Worm (Caenorhabditis elegans): ENCODE data around the gene C37C3.9.

The C37C3.9 gene

DNA sequence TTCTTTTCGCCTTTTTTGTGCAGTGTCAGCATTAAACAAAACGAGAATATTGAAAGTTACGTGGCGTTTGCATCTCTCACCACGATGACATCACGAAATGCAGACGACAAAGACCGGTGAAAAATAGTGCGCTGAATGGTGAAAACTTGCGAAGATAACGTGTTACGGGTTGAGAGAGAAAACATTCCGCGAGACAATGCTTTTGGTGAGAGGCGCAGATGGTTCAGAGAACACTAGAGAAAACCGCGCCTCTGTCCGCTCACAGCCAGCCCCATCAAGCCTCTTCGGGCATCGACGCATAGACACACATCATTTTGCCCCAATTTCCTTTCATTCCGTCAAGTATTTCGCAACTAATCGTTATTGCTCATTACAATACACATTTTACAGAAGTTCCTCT lies at the start of gene C37C3.9, which contains the start of gene C37C3.18 (continued):
- TF ChIP-seq egl-27 (tag; optimal IDR thresholded peaks at IDR 0.05) (peak; percentile 5 to 15), ceh-90 (tag; optimal IDR thresholded peaks at IDR 0.05) (no peak), swsn-7 (tag; optimal IDR thresholded peaks at IDR 0.05) (peak; percentile 81), nhr-76 (tag; optimal IDR thresholded peaks at IDR 0.05) (no peak), unc-98 (GFP tag; IDR thresholded peaks at IDR 0.05) (no peak), pag-3 (tag; optimal IDR thresholded peaks at IDR 0.05; ENCODE audit: borderline replicate concordance, insufficient read depth) (no peak), ceh-88 (GFP tag; IDR thresholded peaks at IDR 0.05) (peak; percentile 29; the same call in 1 of the 2 replicates), snu-23 (GFP tag; optimal IDR thresholded peaks at IDR 0.05) (peak; percentile 89), lin-14 (GFP tag; optimal IDR thresholded peaks at IDR 0.05) (peak; percentile 92), irx-1 (tag; optimal IDR thresholded peaks at IDR 0.05) (peak; percentile 14), snpc-4 (tag; optimal IDR thresholded peaks at IDR 0.05) (peak; percentile 60), tlp-1 (tag; optimal IDR thresholded peaks at IDR 0.05) (no peak), elt-3 (tag; optimal IDR thresholded peaks at IDR 0.05) (peak in 1 of 6 experiments; percentile 47), lin-39 (tag; optimal IDR thresholded peaks at IDR 0.05) (no peak), fkh-4 (tag; optimal IDR thresholded peaks at IDR 0.05; ENCODE audit: borderline replicate concordance) (no peak), alr-1 (tag; optimal IDR thresholded peaks at IDR 0.05; ENCODE audit: borderline replicate concordance) (no peak), nhr-84 (tag; optimal IDR thresholded peaks at IDR 0.05) (no peak), C04F5.9 (tag; optimal IDR thresholded peaks at IDR 0.05) (no peak), blmp-1 (tag; optimal IDR thresholded peaks at IDR 0.05) (peak; percentile 77), mef-2 (tag; optimal IDR thresholded peaks at IDR 0.05) (no peak), nhr-71 (tag; optimal IDR thresholded peaks at IDR 0.05) (peak; percentile 90), xbp-1 (tag; optimal IDR thresholded peaks at IDR 0.05) (peak; percentile 85), Y116A8C.19 (tag; optimal IDR thresholded peaks at IDR 0.05; ENCODE audit: borderline replicate concordance) (no peak), C16A3.4 (tag; optimal IDR thresholded peaks at IDR 0.05) (peak; percentile 82), elt-2 (tag; optimal IDR thresholded peaks at IDR 0.05) (peak; percentile 58), ceh-63 (GFP tag; optimal IDR thresholded peaks at IDR 0.05) (no peak), fkh-8 (tag; optimal IDR thresholded peaks at IDR 0.05) (peak; percentile 87), unc-30 (tag; optimal IDR thresholded peaks at IDR 0.05) (no peak), mdl-1 (tag; optimal IDR thresholded peaks at IDR 0.05) (peak in 1 of 2 experiments; percentile 84), isw-1 (GFP tag; IDR thresholded peaks at IDR 0.05) (peak; percentile 77), nhr-237 (tag; optimal IDR thresholded peaks at IDR 0.05) (peak; percentile 61), ama-1 (optimal IDR thresholded peaks at IDR 0.05) (no peak)

DNA sequence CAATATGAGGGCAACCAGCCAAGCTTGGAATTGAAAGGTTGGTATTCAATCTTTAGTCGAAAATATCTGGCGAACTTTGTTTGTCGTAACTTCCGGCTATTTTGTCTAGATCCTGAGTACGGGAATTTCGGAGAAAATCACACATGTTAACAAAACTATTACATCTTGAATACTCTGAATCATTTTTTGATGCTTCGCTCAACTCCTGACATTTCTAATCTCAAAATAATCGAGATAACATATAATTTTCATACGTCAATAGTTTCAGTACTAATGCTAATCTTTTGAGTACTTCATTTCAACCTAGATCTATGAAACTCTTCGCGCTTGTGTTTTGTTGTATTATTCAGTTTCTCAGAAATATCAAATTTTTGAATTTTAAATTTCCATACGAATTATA lies 46.7 kb upstream of the C37C3.9 start:
- TF ChIP-seq dsc-1 (tag; optimal IDR thresholded peaks at IDR 0.05) = peak; percentile 43
- TF ChIP-seq hlh-17 (GFP tag; optimal IDR thresholded peaks at IDR 0.05; ENCODE audit: borderline replicate concordance) = no peak
- no peak for TF ChIP-seq ceh-90 (tag; optimal IDR thresholded peaks at IDR 0.05)
- TF ChIP-seq ces-1 (GFP tag; optimal IDR thresholded peaks at IDR 0.05) = no peak
- no peak for TF ChIP-seq ztf-11 (tag; optimal IDR thresholded peaks at IDR 0.05)
- no peak for TF ChIP-seq ama-1 (optimal IDR thresholded peaks at IDR 0.05)
- peak; percentile 9 for TF ChIP-seq nhr-47 (tag; optimal IDR thresholded peaks at IDR 0.05)
- peak; percentile 25 for TF ChIP-seq nhr-11 (tag; optimal IDR thresholded peaks at IDR 0.05)
- TF ChIP-seq unc-86 (tag; optimal IDR thresholded peaks at IDR 0.05) = no peak
- TF ChIP-seq hlh-4 (tag; optimal IDR thresholded peaks at IDR 0.05) = no peak
- TF ChIP-seq fkh-8 (tag; optimal IDR thresholded peaks at IDR 0.05) = peak; percentile 78
- peak; percentile 63 for TF ChIP-seq nhr-71 (tag; optimal IDR thresholded peaks at IDR 0.05)
- peak; percentile 47 for TF ChIP-seq sox-4 (tag; optimal IDR thresholded peaks at IDR 0.05)

DNA sequence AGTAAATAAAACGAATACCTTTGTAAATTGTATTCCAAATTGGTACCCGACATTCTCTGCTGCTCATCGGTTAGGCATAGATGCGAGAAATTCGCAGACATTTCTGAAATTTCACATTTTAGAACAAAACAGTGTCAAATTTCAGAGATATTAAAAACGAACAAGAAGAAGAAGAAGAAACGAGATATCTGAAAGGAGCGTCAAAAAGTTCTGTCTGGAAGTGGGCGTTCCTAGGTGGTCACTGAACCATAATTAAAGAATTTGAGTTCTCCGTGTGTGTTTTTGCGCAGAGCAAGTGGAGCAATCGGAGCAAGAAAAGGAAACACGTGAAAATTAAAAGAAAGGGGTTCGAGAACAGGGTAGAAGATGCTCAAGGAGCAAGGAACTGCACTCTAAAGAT lies 45.3 kb upstream of the C37C3.9 start, which contains the start of gene F40A3.7:
TSS of gene F40A3.7 (minus strand) at position 101 of the 400 bp plus-strand sequence.
- TF ChIP-seq nhr-11 (tag; optimal IDR thresholded peaks at IDR 0.05) (no peak), fkh-4 (tag; optimal IDR thresholded peaks at IDR 0.05; ENCODE audit: borderline replicate concordance) (no peak), pag-3 (tag; optimal IDR thresholded peaks at IDR 0.05; ENCODE audit: borderline replicate concordance, insufficient read depth) (no peak), tbx-2 (tag; optimal IDR thresholded peaks at IDR 0.05) (no peak), alr-1 (tag; optimal IDR thresholded peaks at IDR 0.05; ENCODE audit: borderline replicate concordance) (no peak), grh-1 (GFP tag; IDR thresholded peaks at IDR 0.05) (no peak), lin-14 (GFP tag; optimal IDR thresholded peaks at IDR 0.05) (no peak), fos-1 (tag; optimal IDR thresholded peaks at IDR 0.05) (no peak), ceh-90 (tag; optimal IDR thresholded peaks at IDR 0.05) (no peak), hlh-17 (GFP tag; optimal IDR thresholded peaks at IDR 0.05; ENCODE audit: borderline replicate concordance) (no peak), blmp-1 (tag; optimal IDR thresholded peaks at IDR 0.05) (no peak), isw-1 (GFP tag; IDR thresholded peaks at IDR 0.05) (no peak), egl-27 (tag; optimal IDR thresholded peaks at IDR 0.05) (no peak), jun-1 (tag; optimal IDR thresholded peaks at IDR 0.05) (no peak), mdl-1 (tag; optimal IDR thresholded peaks at IDR 0.05) (no peak), sup-37 (GFP tag; optimal IDR thresholded peaks at IDR 0.05) (no peak), nhr-20 (tag; optimal IDR thresholded peaks at IDR 0.05) (no peak), nhr-90 (tag; optimal IDR thresholded peaks at IDR 0.05; ENCODE audit: poor library complexity) (no peak)
